Fruit fly (Drosophila melanogaster) whole organism, adult: ENCODE measurements around the gene Plap.

ENCODE experiments used
- CG11617 ChIP-seq: fragments of 200-800 bp; sonication (Bioruptor generic); optimal IDR thresholded peaks from 2 replicates; lab custom pipeline; 2017; ENCODE audit warnings: mild to moderate bottlenecking, missing biosample characterization, missing genetic modification reagents, missing genetic modification characterization
- CG12768 ChIP-seq: fragments of 200-800 bp; sonication (Bioruptor generic); optimal IDR thresholded peaks from 2 replicates; lab custom pipeline; 2017; ENCODE audit warnings: missing biosample characterization, missing genetic modification characterization, mild to moderate bottlenecking, moderate library complexity, missing genetic modification reagents
- CG14711 ChIP-seq: fragments of 200-800 bp; sonication (Bioruptor generic); optimal IDR thresholded peaks from 2 replicates; lab custom pipeline; 2018; ENCODE audit warnings: missing biosample characterization, mild to moderate bottlenecking, missing genetic modification characterization, moderate library complexity
- CG1620 ChIP-seq: fragments of 200-800 bp; sonication (Bioruptor generic); optimal IDR thresholded peaks from 2 replicates; lab custom pipeline; 2016; ENCODE audit warnings: missing biosample characterization, missing genetic modification characterization
- CG33017 ChIP-seq: fragments of 200-800 bp; sonication (Bioruptor generic); optimal IDR thresholded peaks from 2 replicates; lab custom pipeline; 2018; ENCODE audit warnings: missing biosample characterization, mild to moderate bottlenecking, missing genetic modification characterization, moderate library complexity
- CG5204 ChIP-seq: fragments of 200-800 bp; sonication (Bioruptor generic); optimal IDR thresholded peaks from 2 replicates; lab custom pipeline; 2016; ENCODE audit warnings: missing biosample characterization, missing genetic modification characterization
- CG7045 ChIP-seq: fragments of 200-800 bp; sonication (Bioruptor generic); optimal IDR thresholded peaks from 2 replicates; lab custom pipeline; 2017; ENCODE audit warnings: missing biosample characterization, mild to moderate bottlenecking, missing genetic modification characterization
- CG7101 ChIP-seq: fragments of 200-800 bp; sonication (Bioruptor generic); optimal IDR thresholded peaks from 2 replicates; lab custom pipeline; 2018; ENCODE audit warnings: missing biosample characterization, mild to moderate bottlenecking, missing genetic modification characterization, moderate library complexity
- Clk ChIP-seq: fragments of 200-800 bp; sonication (Bioruptor generic); optimal IDR thresholded peaks from 2 replicates; lab custom pipeline; 2017; ENCODE audit warnings: missing biosample characterization, missing genetic modification characterization
- Crg-1 ChIP-seq: fragments of 200-800 bp; sonication (Bioruptor generic); optimal IDR thresholded peaks from 2 replicates; lab custom pipeline; 2016; ENCODE audit warnings: missing biosample characterization, missing genetic modification characterization
- Hr96 ChIP-seq: fragments of 200-800 bp; sonication (Bioruptor generic); optimal IDR thresholded peaks from 2 replicates; lab custom pipeline; 2016; ENCODE audit warnings: missing biosample characterization, missing genetic modification characterization
- Mnt ChIP-seq: fragments of 200-800 bp; sonication (Bioruptor generic); optimal IDR thresholded peaks from 2 replicates; lab custom pipeline; 2016; ENCODE audit warnings: missing biosample characterization, mild to moderate bottlenecking, missing genetic modification characterization
- bab1 ChIP-seq: fragments of 200-800 bp; sonication (Bioruptor generic); optimal IDR thresholded peaks from 3 replicates; lab custom pipeline; 2019; ENCODE audit warnings: missing biosample characterization, mild to moderate bottlenecking, missing genetic modification characterization, moderate library complexity
- cic ChIP-seq: fragments of 200-800 bp; sonication (Bioruptor generic); optimal IDR thresholded peaks from 2 replicates; lab custom pipeline; 2017; ENCODE audit warnings: missing biosample characterization, mild to moderate bottlenecking, missing genetic modification characterization, moderate library complexity
- cnc ChIP-seq, 2 experiments: fragments of >200 bp; optimal IDR thresholded peaks; 2 replicates each; lab custom pipeline; 2017
- kay ChIP-seq: fragments of 200-800 bp; sonication (Bioruptor generic); peaks from one replicate; lab custom pipeline; 2016; ENCODE audit warnings: missing biosample characterization, missing genetic modification characterization, borderline replicate concordance
- ovo ChIP-seq: fragments of 200-800 bp; sonication (Bioruptor generic); optimal IDR thresholded peaks from 2 replicates; lab custom pipeline; 2016; ENCODE audit warnings: missing biosample characterization, missing genetic modification characterization
- pad ChIP-seq: fragments of 200-800 bp; sonication (Bioruptor generic); optimal IDR thresholded peaks from 3 replicates; lab custom pipeline; 2017; ENCODE audit warnings: missing biosample characterization, missing genetic modification characterization, mild to moderate bottlenecking, moderate library complexity, missing genetic modification reagents
- tj ChIP-seq: fragments of 200-800 bp; sonication (Bioruptor generic); optimal IDR thresholded peaks from 3 replicates; lab custom pipeline; 2017; ENCODE audit warnings: missing biosample characterization, mild to moderate bottlenecking, missing genetic modification characterization, moderate library complexity
- toe ChIP-seq: fragments of 200-800 bp; sonication (Bioruptor generic); optimal IDR thresholded peaks from 2 replicates; lab custom pipeline; 2016; ENCODE audit warnings: missing biosample characterization, missing genetic modification characterization

Plap gene

dm6 chr2L:1169867-1170415 lies at the start of gene Plap, which contains the start of gene CG31922:
TSS of gene Plap (minus strand) at chr2L:1170365.
TSS of gene CG31922 (plus strand) at chr2L:1170181.
- peak; percentile 53 for TF ChIP-seq Clk (GFP tag; lab: Kevin White, UChicago)
- TF ChIP-seq CG11617 (GFP tag; lab: Kevin White, UChicago), result peak; percentile 79
- no peak for TF ChIP-seq CG5204 (GFP tag; lab: Kevin White, UChicago)
- no peak for TF ChIP-seq cnc (optimal IDR thresholded peaks at IDR 0.05; lab: Kevin White, UChicago)
- peak; percentile 92 for TF ChIP-seq toe (GFP tag; lab: Kevin White, UChicago)
- TF ChIP-seq bab1 (GFP tag; lab: Kevin White, UChicago), result peak; percentile 69
- peak; percentile 89 for TF ChIP-seq tj (GFP tag; lab: Kevin White, UChicago)
- peak; percentile 90 for TF ChIP-seq CG1620 (GFP tag; lab: Kevin White, UChicago)
- TF ChIP-seq pad (GFP tag; lab: Kevin White, UChicago), result peak; percentile 62
- TF ChIP-seq Mnt (GFP tag; lab: Kevin White, UChicago), result peak; percentile 77
- peak; percentile 65 for TF ChIP-seq CG33017 (tag; lab: Kevin White, UChicago)
- peak; percentile 74 for TF ChIP-seq ovo (GFP tag; lab: Kevin White, UChicago)
- TF ChIP-seq CG12768, result peak; percentile 80
- no peak for TF ChIP-seq kay (GFP tag; lab: Kevin White, UChicago)
- peak; percentile 77 for TF ChIP-seq Crg-1 (GFP tag; lab: Kevin White, UChicago)
- TF ChIP-seq CG14711 (tag; lab: Kevin White, UChicago), result peak; percentile 56
- peak; percentile 80 for TF ChIP-seq Hr96 (GFP tag; lab: Kevin White, UChicago)
- peak; percentile 92 for TF ChIP-seq cic (GFP tag; lab: Kevin White, UChicago)
- peak; percentile 66 for TF ChIP-seq CG7045 (GFP tag; lab: Kevin White, UChicago)
- TF ChIP-seq CG7101 (tag; lab: Kevin White, UChicago), result peak; percentile 78

- TF ChIP-seq kay (GFP tag; lab: Kevin White, UChicago), result no peak
- peak; percentile 42 for TF ChIP-seq Mnt (GFP tag; lab: Kevin White, UChicago)
These were observed 48.8 kb upstream of the Plap start, which contains the start of gene CG42329 for dm6 chr2L:1218993-1219392. TSS of gene CG42329 (plus strand) at chr2L:1219293.

DNA sequence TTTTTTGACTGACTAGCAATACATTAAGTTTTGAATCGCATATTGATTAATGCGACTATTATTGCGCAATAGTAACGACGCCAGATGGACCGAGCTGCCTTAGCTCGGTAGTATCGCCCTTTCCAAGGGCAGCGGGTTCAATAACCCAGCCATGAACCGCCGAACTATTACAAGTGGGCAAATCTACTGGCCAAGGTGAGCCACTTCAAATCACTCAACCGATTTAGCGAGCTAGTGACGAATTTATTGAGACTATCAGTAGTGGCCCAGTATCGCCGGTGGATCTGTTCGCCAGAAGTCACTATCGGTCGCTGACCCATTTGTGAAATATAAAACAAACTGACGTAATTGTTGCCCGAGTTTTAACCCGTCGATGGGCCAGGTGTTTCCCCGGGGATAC lies 48.3 kb upstream of the Plap start:
- TF ChIP-seq kay (GFP tag; lab: Kevin White, UChicago) (no peak), CG14711 (tag; lab: Kevin White, UChicago) (no peak), cnc (optimal IDR thresholded peaks at IDR 0.05; lab: Kevin White, UChicago) (no peak), cic (GFP tag; lab: Kevin White, UChicago) (no peak), bab1 (GFP tag; lab: Kevin White, UChicago) (no peak), CG1620 (GFP tag; lab: Kevin White, UChicago) (no peak)

- no peak for TF ChIP-seq Hr96 (GFP tag; lab: Kevin White, UChicago)
- TF ChIP-seq toe (GFP tag; lab: Kevin White, UChicago), result no peak
- TF ChIP-seq kay (GFP tag; lab: Kevin White, UChicago), result peak; percentile 47
- TF ChIP-seq cic (GFP tag; lab: Kevin White, UChicago), result peak; percentile 89
These were observed 47.8 kb upstream of the Plap start for dm6 chr2L:1217892-1218473.

dm6 chr2L:1217033-1217612 lies 47.0 kb upstream of the Plap start:
- TF ChIP-seq CG7101 (tag; lab: Kevin White, UChicago) (no peak), ovo (GFP tag; lab: Kevin White, UChicago) (no peak), kay (GFP tag; lab: Kevin White, UChicago) (no peak), Hr96 (GFP tag; lab: Kevin White, UChicago) (no peak), CG5204 (GFP tag; lab: Kevin White, UChicago) (no peak), tj (GFP tag; lab: Kevin White, UChicago) (no peak), CG12768 (no peak), bab1 (GFP tag; lab: Kevin White, UChicago) (no peak), Clk (GFP tag; lab: Kevin White, UChicago) (no peak), CG1620 (GFP tag; lab: Kevin White, UChicago) (no peak), cnc (optimal IDR thresholded peaks at IDR 0.05; lab: Kevin White, UChicago) (no peak), cic (GFP tag; lab: Kevin White, UChicago) (no peak), CG33017 (tag; lab: Kevin White, UChicago) (no peak), CG14711 (tag; lab: Kevin White, UChicago) (no peak)

dm6 chr2L:1214465-1214864 lies 44.3 kb upstream of the Plap start:
- TF ChIP-seq pad (GFP tag; lab: Kevin White, UChicago) (no peak), CG5204 (GFP tag; lab: Kevin White, UChicago) (no peak), CG12768 (no peak), CG33017 (tag; lab: Kevin White, UChicago) (no peak), Hr96 (GFP tag; lab: Kevin White, UChicago) (no peak), CG11617 (GFP tag; lab: Kevin White, UChicago) (no peak), ovo (GFP tag; lab: Kevin White, UChicago) (no peak), tj (GFP tag; lab: Kevin White, UChicago) (no peak), kay (GFP tag; lab: Kevin White, UChicago) (no peak), cic (GFP tag; lab: Kevin White, UChicago) (no peak), CG1620 (GFP tag; lab: Kevin White, UChicago) (no peak), cnc (optimal IDR thresholded peaks at IDR 0.05; lab: Kevin White, UChicago) (no peak)
